Worm (Caenorhabditis elegans): ENCODE measurements around the gene ubh-3.

ce11 chrV:6510622-6511021 is 2.0 kb upstream of the ubh-3 start:
- no peak for TF ChIP-seq nhr-11 (tag; optimal IDR thresholded peaks at IDR 0.05)
- no peak for TF ChIP-seq unc-130 (tag; optimal IDR thresholded peaks at IDR 0.05)
- TF ChIP-seq ama-1 (optimal IDR thresholded peaks at IDR 0.05): no peak
- no peak for TF ChIP-seq egl-27 (tag; optimal IDR thresholded peaks at IDR 0.05)
- TF ChIP-seq xbp-1 (tag; optimal IDR thresholded peaks at IDR 0.05): no peak
- no peak for TF ChIP-seq F16B12.6 (tag; optimal IDR thresholded peaks at IDR 0.05)
- no peak for TF ChIP-seq fkh-10 (GFP tag; optimal IDR thresholded peaks at IDR 0.05)
- TF ChIP-seq nhr-90 (tag; optimal IDR thresholded peaks at IDR 0.05; ENCODE audit: poor library complexity): no peak
- no peak for TF ChIP-seq nhr-77 (tag; optimal IDR thresholded peaks at IDR 0.05)
- no peak for TF ChIP-seq dpl-1 (GFP tag; optimal IDR thresholded peaks at IDR 0.05)
